Fruit fly (Drosophila melanogaster): ENCODE results near the gene mtgo.

The mtgo gene

DNA sequence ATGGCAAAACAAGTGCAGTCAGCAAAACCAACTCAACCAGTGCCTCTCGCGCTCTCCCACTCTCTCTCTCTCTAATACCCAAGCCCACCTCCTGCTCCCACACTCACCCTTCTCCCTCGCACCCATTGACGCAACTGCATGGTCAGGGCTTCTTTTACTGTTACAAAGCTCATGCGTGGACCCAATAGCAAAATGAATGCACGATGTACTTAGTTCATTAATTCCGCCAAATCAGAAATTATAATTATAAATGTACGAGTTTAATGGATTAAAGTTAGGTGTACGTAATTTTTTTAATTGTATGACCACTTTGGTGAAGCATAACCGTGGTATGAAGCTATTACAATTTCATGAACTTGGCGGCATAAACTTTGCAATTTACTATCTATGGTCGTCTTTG lies 956 bp downstream of the mtgo start (continued):
- no peak for TF ChIP-seq CG7928 (GFP tag; optimal IDR thresholded peaks at IDR 0.05)
- TF ChIP-seq CG32772 (GFP tag; IDR thresholded peaks at IDR 0.05), result 0 out of 2 replicates have a peak, but pooled peaks have one; percentile 32
- peak; percentile 61 for TF ChIP-seq run (tag; optimal IDR thresholded peaks at IDR 0.05)
- TF ChIP-seq CG11456 (GFP tag; IDR thresholded peaks at IDR 0.05), result 0 out of 3 replicates have a peak, but pooled peaks have one; percentile 53
- TF ChIP-seq tap (tag; optimal IDR thresholded peaks at IDR 0.05), result peak; percentile 47
- TF ChIP-seq CoRest (tag; optimal IDR thresholded peaks at IDR 0.05), result peak; percentile 67
- peak; percentile 36 for TF ChIP-seq CG8089 (GFP tag; optimal IDR thresholded peaks at IDR 0.05)
- TF ChIP-seq mld (GFP tag; IDR thresholded peaks at IDR 0.05; ENCODE audit: partially characterized antibody), result no peak
- peak; percentile 51 for TF ChIP-seq CG30403 (GFP tag; optimal IDR thresholded peaks at IDR 0.05)
- TF ChIP-seq CG13296 (GFP tag; optimal IDR thresholded peaks at IDR 0.05), result peak; percentile 73
- no peak for TF ChIP-seq al (GFP tag; IDR thresholded peaks at IDR 0.05)
- TF ChIP-seq stwl (tag; optimal IDR thresholded peaks at IDR 0.05), result no peak
- no peak for TF ChIP-seq CG2889 (GFP tag; IDR thresholded peaks at IDR 0.05)
- peak; percentile 80 for TF ChIP-seq unpg (GFP tag; optimal IDR thresholded peaks at IDR 0.05)
- 0 out of 3 replicates have a peak, but pooled peaks have one; percentile 23 for TF ChIP-seq CG11093 (GFP tag; IDR thresholded peaks at IDR 0.05)
- TF ChIP-seq CG10979 (tag; optimal IDR thresholded peaks at IDR 0.05), result peak; percentile 60
- no peak for TF ChIP-seq gfzf (GFP tag; optimal IDR thresholded peaks at IDR 0.05)
- peak; percentile 41 for TF ChIP-seq slp2 (GFP tag; optimal IDR thresholded peaks at IDR 0.05)
- peak; percentile 51 for TF ChIP-seq ewg (GFP tag; optimal IDR thresholded peaks at IDR 0.05)
- no peak for TF ChIP-seq luna (GFP tag; optimal IDR thresholded peaks at IDR 0.05)
- no peak for TF ChIP-seq CG11085 (GFP tag; IDR thresholded peaks at IDR 0.05)
- TF ChIP-seq fd3F (GFP tag; optimal IDR thresholded peaks at IDR 0.05), result peak; percentile 31
- peak; percentile 94 for TF ChIP-seq Med (GFP tag)
- no peak for TF ChIP-seq CG15479 (GFP tag; optimal IDR thresholded peaks at IDR 0.05)
- peak in 1 of 2 experiments; percentile 62 for TF ChIP-seq Eip74EF (GFP tag; optimal IDR thresholded peaks at IDR 0.05)
- TF ChIP-seq CG30020 (tag; optimal IDR thresholded peaks at IDR 0.05), result no peak
- peak; percentile 36 for TF ChIP-seq CG17568 (GFP tag; optimal IDR thresholded peaks at IDR 0.05)
- TF ChIP-seq hkb (optimal IDR thresholded peaks at IDR 0.05), result no peak
- peak; percentile 73 for TF ChIP-seq hkb (GFP tag; IDR thresholded peaks at IDR 0.05)
- TF ChIP-seq dysf (GFP tag; IDR thresholded peaks at IDR 0.05), result peak; percentile 68
- no peak for TF ChIP-seq CG14050 (GFP tag; IDR thresholded peaks at IDR 0.05)
- TF ChIP-seq Doc2 (GFP tag; IDR thresholded peaks at IDR 0.05), result no peak
- peak; percentile 75 for TF ChIP-seq CG3281 (GFP tag; optimal IDR thresholded peaks at IDR 0.05)
- peak; percentile 39 for TF ChIP-seq CG10543 (GFP tag; optimal IDR thresholded peaks at IDR 0.05)
- TF ChIP-seq lov (optimal IDR thresholded peaks at IDR 0.05), result no peak
- TF ChIP-seq lov (GFP tag; IDR thresholded peaks at IDR 0.05), result no peak
- peak; percentile 22 for TF ChIP-seq pum (GFP tag; optimal IDR thresholded peaks at IDR 0.05)
- TF ChIP-seq ftz-f1 (GFP tag; optimal IDR thresholded peaks at IDR 0.05), result no peak
- peak; percentile 90 for TF ChIP-seq Fer1 (GFP tag; optimal IDR thresholded peaks at IDR 0.05)
- TF ChIP-seq lola (GFP tag; optimal IDR thresholded peaks at IDR 0.05), result peak in 1 of 3 experiments; percentile 17
- TF ChIP-seq fd64A (GFP tag; optimal IDR thresholded peaks at IDR 0.05), result no peak
- TF ChIP-seq Fer3 (tag; optimal IDR thresholded peaks at IDR 0.05), result peak; percentile 72
- peak; percentile 40 for TF ChIP-seq CHES-1-like (GFP tag; optimal IDR thresholded peaks at IDR 0.05)
- peak; percentile 65 for TF ChIP-seq CG1603 (tag; optimal IDR thresholded peaks at IDR 0.05)
- TF ChIP-seq CG4360 (GFP tag; IDR thresholded peaks at IDR 0.05), result no peak
- peak; percentile 22 for TF ChIP-seq CG33213 (GFP tag; optimal IDR thresholded peaks at IDR 0.05)
- peak; percentile 67 to 82 for TF ChIP-seq bsh (GFP tag; optimal IDR thresholded peaks at IDR 0.05)
- TF ChIP-seq CG1529 (GFP tag; optimal IDR thresholded peaks at IDR 0.05), result peak; percentile 44
- peak; percentile 55 for TF ChIP-seq CrebB (tag; optimal IDR thresholded peaks at IDR 0.05)
- TF ChIP-seq h (optimal IDR thresholded peaks at IDR 0.05), result no peak
- TF ChIP-seq CG3995 (GFP tag; optimal IDR thresholded peaks at IDR 0.05), result no peak

Data from whole organism, embryonic.